Worm (Caenorhabditis elegans) whole organism, L4/young adult: ENCODE results near the gene F20C5.7.

Source experiments
- W03F9.2 ChIP-seq: fragments of 150-350 bp; optimal IDR thresholded peaks from 2 replicates; lab custom pipeline; 2014; ENCODE audit warnings: missing biosample characterization, missing genetic modification characterization
- him-1 ChIP-seq: sonication (generic microtip); optimal IDR thresholded peaks from 2 replicates; lab custom pipeline; 2016; ENCODE audit warnings: missing genotype, missing genetic modification reagents, missing genetic modification characterization, missing compliant biosample characterization

DNA sequence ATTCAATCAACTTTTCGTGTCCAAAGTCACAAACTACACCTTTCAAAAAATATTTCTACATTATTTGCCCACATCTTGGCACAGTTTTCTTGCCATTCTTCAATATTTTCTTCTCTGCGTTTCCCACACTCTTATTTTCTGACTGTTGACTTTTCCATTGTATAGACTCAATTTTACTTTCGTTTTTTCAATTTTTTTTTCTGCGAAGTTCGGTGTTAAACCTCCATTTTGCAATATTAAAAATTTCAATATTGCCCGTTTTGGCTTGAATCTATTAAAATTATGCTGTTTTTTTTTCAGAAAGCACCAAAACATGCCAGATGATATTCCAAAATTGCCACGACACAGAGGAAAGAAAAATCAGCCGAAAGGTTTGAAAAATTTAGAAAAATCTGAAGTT, 19.1 kb upstream of the F20C5.7 start, which contains the start of gene cdc-50.B:
- TF ChIP-seq W03F9.2 (tag; lab: Kevin White, UChicago) (no peak), him-1 (tag; lab: Kevin White, UChicago) (no peak)
